Fruit fly (Drosophila melanogaster): ENCODE data around the gene PIG-P.

PIG-P gene

dm6 chr3R:26104302-26105140 is 46.5 kb upstream of the PIG-P start (continued):
- TF ChIP-seq hkb (optimal IDR thresholded peaks at IDR 0.05) (no peak), hkb (GFP tag; IDR thresholded peaks at IDR 0.05) (no peak), CG10274 (GFP tag; optimal IDR thresholded peaks at IDR 0.05) (no peak), pum (GFP tag; optimal IDR thresholded peaks at IDR 0.05) (no peak), kni (GFP tag; optimal IDR thresholded peaks at IDR 0.05) (no peak), C15 (GFP tag; IDR thresholded peaks at IDR 0.05) (no peak), cwo (GFP tag; optimal IDR thresholded peaks at IDR 0.05) (no peak), seq (GFP tag; IDR thresholded peaks at IDR 0.05) (no peak), Deaf1 (tag; optimal IDR thresholded peaks at IDR 0.05) (peak; percentile 44), Usf (GFP tag; optimal IDR thresholded peaks at IDR 0.05) (no peak), Hr51 (GFP tag; optimal IDR thresholded peaks at IDR 0.05) (peak in 1 of 2 experiments; percentile 39), dysf (GFP tag; IDR thresholded peaks at IDR 0.05) (peak; percentile 78), Scr (GFP tag; IDR thresholded peaks at IDR 0.05; ENCODE audit: partially characterized antibody) (no peak), mld (GFP tag; IDR thresholded peaks at IDR 0.05; ENCODE audit: partially characterized antibody) (no peak), D19A (tag; optimal IDR thresholded peaks at IDR 0.05) (peak; percentile 82), gcm2 (GFP tag; optimal IDR thresholded peaks at IDR 0.05) (no peak), lov (optimal IDR thresholded peaks at IDR 0.05) (no peak), lov (GFP tag; IDR thresholded peaks at IDR 0.05) (no peak), abd-A (tag; optimal IDR thresholded peaks at IDR 0.05) (no peak), tna (GFP tag; IDR thresholded peaks at IDR 0.05; ENCODE audit: partially characterized antibody) (no peak), onecut (GFP tag; IDR thresholded peaks at IDR 0.05) (no peak), CG6813 (GFP tag; optimal IDR thresholded peaks at IDR 0.05) (no peak), CG8924 (tag; optimal IDR thresholded peaks at IDR 0.05) (peak; percentile 31), CG1792 (GFP tag; optimal IDR thresholded peaks at IDR 0.05) (no peak), Rx (GFP tag; IDR thresholded peaks at IDR 0.05) (no peak), pan (optimal IDR thresholded peaks at IDR 0.05) (no peak), pan (GFP tag; optimal IDR thresholded peaks at IDR 0.05 in 1 of 2, IDR thresholded peaks at IDR 0.05 in 1 of 2) (peak in 1 of 2 experiments; percentile 70), CG10565 (GFP tag; optimal IDR thresholded peaks at IDR 0.05) (no peak), da (GFP tag; optimal IDR thresholded peaks at IDR 0.05) (no peak), chif (GFP tag; optimal IDR thresholded peaks at IDR 0.05) (no peak), CG3726 (GFP tag; IDR thresholded peaks at IDR 0.05) (no peak), sna (GFP tag; IDR thresholded peaks at IDR 0.05; ENCODE audit: partially characterized antibody) (no peak), sug (tag; optimal IDR thresholded peaks at IDR 0.05) (no peak), gcm (GFP tag; optimal IDR thresholded peaks at IDR 0.05) (no peak), CG11695 (GFP tag; IDR thresholded peaks at IDR 0.05) (0 out of 3 replicates have a peak, but pooled peaks have one; percentile 44), Bdp1 (GFP tag; optimal IDR thresholded peaks at IDR 0.05) (no peak), CrebB (tag; optimal IDR thresholded peaks at IDR 0.05) (no peak), cas (GFP tag; IDR thresholded peaks at IDR 0.05) (0 out of 2 replicates have a peak, but pooled peaks have one; percentile 22), CG10431 (GFP tag; optimal IDR thresholded peaks at IDR 0.05) (no peak), sc (optimal IDR thresholded peaks at IDR 0.05) (no peak), sc (GFP tag; optimal IDR thresholded peaks at IDR 0.05) (no peak), NK7.1 (GFP tag; optimal IDR thresholded peaks at IDR 0.05) (no peak), CG12236 (GFP tag; optimal IDR thresholded peaks at IDR 0.05) (no peak), Mes4 (GFP tag; optimal IDR thresholded peaks at IDR 0.05) (no peak), tx (GFP tag; optimal IDR thresholded peaks at IDR 0.05) (no peak), lilli (GFP tag; optimal IDR thresholded peaks at IDR 0.05) (peak; percentile 49), Taf1 (GFP tag; IDR thresholded peaks at IDR 0.05) (no peak), CG34224 (GFP tag; IDR thresholded peaks at IDR 0.05; ENCODE audit: partially characterized antibody) (no peak), Awh (GFP tag; IDR thresholded peaks at IDR 0.05) (no peak), CG34422 (GFP tag; IDR thresholded peaks at IDR 0.05) (0 out of 3 replicates have a peak, but pooled peaks have one; percentile 7)

Data from whole organism, embryonic.